Worm (Caenorhabditis elegans) whole organism, L3 larva: ENCODE measurements around the gene T26H5.10.

Experiments
- nhr-76 ChIP-seq: fragments of 150-350 bp; sonication (generic microtip); optimal IDR thresholded peaks from 5 replicates; lab custom pipeline; 2014; ENCODE audit warnings: missing biosample characterization, missing genetic modification characterization
- skn-1 ChIP-seq: fragments of 150-350 bp; optimal IDR thresholded peaks from 2 replicates; lab custom pipeline; 2014; ENCODE audit warnings: missing biosample characterization, missing genetic modification characterization

DNA sequence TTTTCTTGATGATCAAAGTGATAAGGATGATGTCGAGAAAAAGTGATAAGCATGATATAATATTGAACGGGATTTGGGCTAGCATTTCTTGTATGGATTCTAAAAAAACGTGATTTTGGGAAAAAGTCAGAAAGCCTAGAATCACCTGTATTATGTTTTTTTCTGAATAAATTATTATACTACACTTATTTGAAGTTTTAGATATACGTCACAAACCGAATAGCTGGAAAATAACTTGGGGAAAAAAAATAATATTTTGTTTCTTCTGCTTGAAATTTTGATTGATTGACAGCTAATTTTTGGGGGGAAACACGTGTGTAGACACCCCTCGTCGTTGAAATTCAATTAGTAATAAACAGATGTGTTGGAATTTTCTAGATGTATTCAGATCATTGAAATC, 48.9 kb upstream of the T26H5.10 start, which contains the start of gene str-264:
- TF ChIP-seq nhr-76 (tag; lab: Kevin White, UChicago) (no peak), skn-1 (no peak)
